Fruit fly (Drosophila melanogaster): ENCODE measurements around the gene P5cr.

P5cr gene

DNA sequence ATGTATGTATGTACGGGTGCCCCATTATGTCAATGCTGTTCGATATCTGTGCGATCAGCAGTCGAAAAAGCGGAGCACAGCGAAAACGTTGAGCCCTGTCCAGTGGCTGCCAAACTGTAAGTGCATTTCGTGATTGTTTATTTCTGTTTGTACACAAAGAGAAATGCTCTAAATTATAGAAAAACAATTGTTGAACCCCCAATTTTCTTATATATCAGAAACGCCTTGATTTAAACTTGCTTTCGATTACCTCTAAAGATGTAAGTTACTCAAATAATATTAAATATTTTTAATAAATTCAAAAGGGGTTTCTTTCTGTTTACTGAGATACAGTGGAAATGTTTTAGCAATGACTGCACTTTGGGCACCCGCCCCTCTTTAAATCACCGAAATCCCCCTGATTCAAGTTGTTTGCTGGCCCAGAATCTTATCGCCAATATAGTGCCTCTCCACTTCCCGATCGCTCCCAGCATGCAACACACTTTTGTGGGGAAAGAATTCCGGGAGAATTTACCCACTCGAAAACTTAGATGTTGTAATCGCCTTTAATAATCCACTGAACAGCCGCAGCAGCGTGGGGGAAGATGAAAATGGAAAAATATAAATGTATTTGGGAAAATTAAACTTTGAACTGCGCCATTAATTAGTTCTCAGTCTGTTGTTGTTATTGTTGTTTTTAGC, 13.8 kb upstream of the P5cr start (continued):
- TF ChIP-seq HLH4C (GFP tag; IDR thresholded peaks at IDR 0.05; ENCODE audit: partially characterized antibody) (no peak), gsb-n (tag; optimal IDR thresholded peaks at IDR 0.05) (peak; percentile 55), CG4617 (GFP tag; optimal IDR thresholded peaks at IDR 0.05; ENCODE audit: borderline replicate concordance) (no peak), CG31441 (GFP tag; IDR thresholded peaks at IDR 0.05) (peak; percentile 66), CG5245 (GFP tag; optimal IDR thresholded peaks at IDR 0.05) (peak; percentile 2), trem (tag; optimal IDR thresholded peaks at IDR 0.05) (peak; percentile 48), CG18476 (GFP tag; optimal IDR thresholded peaks at IDR 0.05) (no peak), Eip74EF (GFP tag; optimal IDR thresholded peaks at IDR 0.05) (peak in 1 of 2 experiments; percentile 70), CG15073 (GFP tag; optimal IDR thresholded peaks at IDR 0.05) (no peak), TFAM (GFP tag; optimal IDR thresholded peaks at IDR 0.05) (no peak), CG10979 (tag; optimal IDR thresholded peaks at IDR 0.05) (peak; percentile 71), nerfin-2 (GFP tag; IDR thresholded peaks at IDR 0.05; ENCODE audit: partially characterized antibody) (no peak), Gug (GFP tag; IDR thresholded peaks at IDR 0.05) (no peak), kni (GFP tag; optimal IDR thresholded peaks at IDR 0.05) (no peak), bsh (GFP tag; optimal IDR thresholded peaks at IDR 0.05) (peak in 1 of 2 experiments; percentile 80), zfh1 (GFP tag; IDR thresholded peaks at IDR 0.05) (peak; percentile 70), CG13424 (tag; optimal IDR thresholded peaks at IDR 0.05) (peak; percentile 50), E2f2 (GFP tag; IDR thresholded peaks at IDR 0.05) (peak; percentile 30; the same call in 1 of the 2 replicates), Atf6 (GFP tag; IDR thresholded peaks at IDR 0.05) (no peak), fd96Cb (tag; optimal IDR thresholded peaks at IDR 0.05) (peak; percentile 48)

DNA sequence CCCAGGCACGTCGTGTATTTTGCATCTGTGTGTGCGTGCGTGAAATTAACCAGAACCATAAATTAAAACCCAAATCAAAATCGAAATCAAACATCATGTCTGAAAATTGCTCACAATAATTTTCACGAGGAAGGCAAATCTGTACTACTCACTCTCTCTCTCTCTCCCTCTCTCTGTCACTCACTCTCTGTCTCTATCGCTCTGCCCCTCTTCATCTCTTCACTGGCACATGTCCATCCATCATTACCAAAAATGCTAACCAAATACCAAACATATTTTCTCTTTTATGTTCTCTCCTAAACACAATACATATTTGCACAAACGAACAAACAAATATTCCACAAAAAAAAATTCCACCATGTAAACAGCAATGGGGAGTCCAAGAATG, 13.3 kb upstream of the P5cr start:
- TF ChIP-seq sd (tag; optimal IDR thresholded peaks at IDR 0.05) (peak; percentile 67), Trl (optimal IDR thresholded peaks at IDR 0.05) (peak in 1 of 2 experiments; percentile 57), Trl (GFP tag; optimal IDR thresholded peaks at IDR 0.05) (no peak), sens (GFP tag) (peak; percentile 60), ems (GFP tag; optimal IDR thresholded peaks at IDR 0.05) (no peak)

DNA sequence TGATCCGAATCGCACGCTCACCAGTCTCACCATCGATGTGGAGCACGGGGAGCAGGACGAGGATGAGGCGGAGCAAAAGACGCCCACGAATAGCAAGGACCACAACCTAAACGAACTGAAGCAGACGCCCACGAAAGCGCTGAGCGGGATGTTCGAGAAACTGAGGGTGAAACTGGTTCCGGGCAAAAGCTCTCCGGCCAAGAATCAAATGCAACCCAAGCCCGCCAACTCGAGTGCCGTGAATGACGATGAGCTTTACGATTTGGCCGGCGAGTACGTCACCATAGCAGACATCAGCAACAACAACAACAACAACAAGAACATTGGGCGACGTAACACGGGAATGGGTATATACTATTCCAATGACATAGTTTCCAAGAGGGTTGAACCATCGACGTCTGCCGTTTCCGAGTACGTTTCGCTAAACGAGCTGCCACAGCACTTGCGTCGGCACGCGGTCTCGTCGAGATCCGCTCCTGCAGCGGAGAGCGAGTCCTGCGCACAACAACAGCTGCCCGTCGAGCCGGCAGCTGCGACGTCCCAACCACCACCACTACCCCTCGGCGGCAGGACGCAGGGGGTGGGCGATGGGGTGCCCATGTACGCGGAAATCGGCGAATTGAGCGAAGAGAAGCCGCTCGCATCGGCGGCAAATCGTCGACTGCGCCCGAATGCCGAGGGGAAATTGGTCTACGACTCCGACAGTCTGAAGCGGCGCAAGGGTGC, 11.2 kb upstream of the P5cr start:
- no peak for TF ChIP-seq CG9876 (GFP tag; optimal IDR thresholded peaks at IDR 0.05)
- no peak for TF ChIP-seq jing (GFP tag; optimal IDR thresholded peaks at IDR 0.05)
- peak; percentile 98 for TF ChIP-seq CG15514 (GFP tag; optimal IDR thresholded peaks at IDR 0.05)
- peak; percentile 18 for TF ChIP-seq pita (GFP tag; optimal IDR thresholded peaks at IDR 0.05)
- TF ChIP-seq da (GFP tag; optimal IDR thresholded peaks at IDR 0.05), result peak; percentile 19
- TF ChIP-seq sima (GFP tag; optimal IDR thresholded peaks at IDR 0.05), result no peak
- no peak for TF ChIP-seq fd102C (GFP tag; optimal IDR thresholded peaks at IDR 0.05)
- TF ChIP-seq CG17612 (GFP tag; IDR thresholded peaks at IDR 0.05), result no peak
- TF ChIP-seq lmd (GFP tag; IDR thresholded peaks at IDR 0.05), result no peak
- peak; percentile 80 for TF ChIP-seq pros (GFP tag; optimal IDR thresholded peaks at IDR 0.05)
- no peak for TF ChIP-seq CG17829 (tag; optimal IDR thresholded peaks at IDR 0.05)
- TF ChIP-seq peb (GFP tag; IDR thresholded peaks at IDR 0.05), result no peak
- no peak for TF ChIP-seq CG3407 (GFP tag; optimal IDR thresholded peaks at IDR 0.05)
- TF ChIP-seq CG13296 (GFP tag; optimal IDR thresholded peaks at IDR 0.05), result no peak
- TF ChIP-seq Fer1 (GFP tag; optimal IDR thresholded peaks at IDR 0.05), result peak; percentile 10
- no peak for TF ChIP-seq B-H2 (GFP tag; optimal IDR thresholded peaks at IDR 0.05)
- peak; percentile 7 for TF ChIP-seq scrt (GFP tag; optimal IDR thresholded peaks at IDR 0.05)
- TF ChIP-seq CG14860 (GFP tag; IDR thresholded peaks at IDR 0.05; ENCODE audit: partially characterized antibody), result no peak
- TF ChIP-seq CG10366 (GFP tag; IDR thresholded peaks at IDR 0.05), result no peak
- no peak for TF ChIP-seq ken (GFP tag; IDR thresholded peaks at IDR 0.05)
- no peak for TF ChIP-seq luna (GFP tag; optimal IDR thresholded peaks at IDR 0.05)
- no peak for TF ChIP-seq CG17359 (tag; optimal IDR thresholded peaks at IDR 0.05)
